Worm (Caenorhabditis elegans) whole organism, early embryonic: ENCODE results near the gene dhs-12.

Experiments used
- F13C5.2 ChIP-seq: sonication (generic microtip); optimal IDR thresholded peaks from 2 replicates; lab custom pipeline; 2017; ENCODE audit warnings: mild to moderate bottlenecking, missing genetic modification characterization, inconsistent platforms, missing compliant biosample characterization
- aly-1 ChIP-seq: sonication (generic microtip); optimal IDR thresholded peaks from 2 replicates; lab custom pipeline; 2016; ENCODE audit warnings: missing genetic modification characterization, missing compliant biosample characterization
- ama-1 ChIP-seq: fragments of 150-350 bp; optimal IDR thresholded peaks from 2 replicates; lab custom pipeline; 2014
- ceh-36 ChIP-seq: sonication (generic microtip); optimal IDR thresholded peaks from 2 replicates; lab custom pipeline; 2016; ENCODE audit warnings: missing genetic modification characterization, inconsistent platforms, missing compliant biosample characterization
- flt-1 ChIP-seq: fragments of 200-800 bp; sonication (Bioruptor generic); IDR thresholded peaks from 2 replicates; pipeline ENCODE4 v1.3.6; 2022; ENCODE audit warnings: missing genetic modification characterization, missing compliant biosample characterization
- hmg-4 ChIP-seq: fragments of 200-800 bp; sonication (Bioruptor generic); optimal IDR thresholded peaks from 2 replicates; lab custom pipeline; 2018; ENCODE audit warnings: mild to moderate bottlenecking, missing genetic modification characterization, missing compliant biosample characterization
- hnd-1 ChIP-seq: sonication (generic microtip); optimal IDR thresholded peaks from 2 replicates; lab custom pipeline; 2016; ENCODE audit warnings: missing genetic modification characterization, missing compliant biosample characterization
- scrt-1 ChIP-seq: fragments of 200-800 bp; sonication (Bioruptor generic); IDR thresholded peaks from 2 replicates; pipeline ENCODE4 v1.3.6; 2022; ENCODE audit warnings: missing genetic modification characterization, missing compliant biosample characterization
- tbx-11 ChIP-seq: fragments of 200-800 bp; sonication (Bioruptor generic); IDR thresholded peaks from 2 replicates; pipeline ENCODE4 v1.3.6; 2022; ENCODE audit warnings: missing genetic modification characterization, missing compliant biosample characterization

- TF ChIP-seq F13C5.2 (tag; lab: Kevin White, UChicago) (no peak), ama-1 (lab: Kevin White, UChicago) (no peak), ceh-36 (tag; lab: Kevin White, UChicago) (no peak), hmg-4 (GFP tag; lab: Kevin White, UChicago) (no peak), hnd-1 (tag; lab: Kevin White, UChicago) (no peak), scrt-1 (no peak), aly-1 (tag; lab: Kevin White, UChicago) (no peak), flt-1 (no peak), tbx-11 (no peak)
Observed at ce11 chrIV:10157489-10158088, 15.3 kb downstream of the dhs-12 start, which contains the start of gene ttr-53.
